Worm (Caenorhabditis elegans) whole organism, L4/young adult: ENCODE results near the gene cal-7.

ENCODE experiments used
- W03F9.2 ChIP-seq: fragments of 150-350 bp; optimal IDR thresholded peaks from 2 replicates; lab custom pipeline; 2014; ENCODE audit warnings: missing biosample characterization, missing genetic modification characterization
- dao-5 ChIP-seq: sonication (generic microtip); optimal IDR thresholded peaks from 2 replicates; lab custom pipeline; 2016; ENCODE audit warnings: missing genotype, missing genetic modification characterization, moderate library complexity, missing compliant biosample characterization
- him-1 ChIP-seq: sonication (generic microtip); optimal IDR thresholded peaks from 2 replicates; lab custom pipeline; 2016; ENCODE audit warnings: missing genotype, missing genetic modification reagents, missing genetic modification characterization, missing compliant biosample characterization

ce11 chrV:9738077-9738705 lies 4.3 kb downstream of the cal-7 start:
- no peak for TF ChIP-seq W03F9.2
- TF ChIP-seq him-1, result no peak
- no peak for TF ChIP-seq dao-5 (tag; lab: Kevin White, UChicago)
